Worm (Caenorhabditis elegans) whole organism, early embryonic: ENCODE results near the gene C43G2.3.

ENCODE experiments used
- B0310.2 ChIP-seq: sonication (generic microtip); optimal IDR thresholded peaks from 2 replicates; lab custom pipeline; 2016; ENCODE audit warnings: mild to moderate bottlenecking, missing genetic modification characterization, missing compliant biosample characterization
- F13C5.2 ChIP-seq: sonication (generic microtip); optimal IDR thresholded peaks from 2 replicates; lab custom pipeline; 2017; ENCODE audit warnings: mild to moderate bottlenecking, missing genetic modification characterization, inconsistent platforms, missing compliant biosample characterization
- aly-1 ChIP-seq: sonication (generic microtip); optimal IDR thresholded peaks from 2 replicates; lab custom pipeline; 2016; ENCODE audit warnings: missing genetic modification characterization, missing compliant biosample characterization
- ama-1 ChIP-seq: fragments of 150-350 bp; optimal IDR thresholded peaks from 2 replicates; lab custom pipeline; 2014
- ceh-13 ChIP-seq: fragments of 200-800 bp; sonication (Bioruptor generic); optimal IDR thresholded peaks from 2 replicates; lab custom pipeline; 2018; ENCODE audit warnings: mild to moderate bottlenecking, missing genetic modification characterization, missing compliant biosample characterization
- ceh-36 ChIP-seq: sonication (generic microtip); optimal IDR thresholded peaks from 2 replicates; lab custom pipeline; 2016; ENCODE audit warnings: missing genetic modification characterization, inconsistent platforms, missing compliant biosample characterization
- ets-7 ChIP-seq: sonication (generic microtip); optimal IDR thresholded peaks from 2 replicates; lab custom pipeline; 2016; ENCODE audit warnings: missing genotype, missing genetic modification characterization, missing compliant biosample characterization
- flt-1 ChIP-seq: fragments of 200-800 bp; sonication (Bioruptor generic); IDR thresholded peaks from 2 replicates; pipeline ENCODE4 v1.3.6; 2022; ENCODE audit warnings: missing genetic modification characterization, missing compliant biosample characterization
- hmbx-1 ChIP-seq: sonication (generic microtip); optimal IDR thresholded peaks from 2 replicates; lab custom pipeline; 2016; ENCODE audit warnings: mild to moderate bottlenecking, missing genetic modification characterization, missing compliant biosample characterization
- hmg-4 ChIP-seq: fragments of 200-800 bp; sonication (Bioruptor generic); optimal IDR thresholded peaks from 2 replicates; lab custom pipeline; 2018; ENCODE audit warnings: mild to moderate bottlenecking, missing genetic modification characterization, missing compliant biosample characterization
- hnd-1 ChIP-seq: sonication (generic microtip); optimal IDR thresholded peaks from 2 replicates; lab custom pipeline; 2016; ENCODE audit warnings: missing genetic modification characterization, missing compliant biosample characterization
- pes-1 ChIP-seq: fragments of 200-800 bp; sonication (Bioruptor generic); IDR thresholded peaks from 2 replicates; pipeline ENCODE4 v1.3.6; 2022; ENCODE audit warnings: missing genetic modification reagents, missing genetic modification characterization, missing compliant biosample characterization
- scrt-1 ChIP-seq: fragments of 200-800 bp; sonication (Bioruptor generic); IDR thresholded peaks from 2 replicates; pipeline ENCODE4 v1.3.6; 2022; ENCODE audit warnings: missing genetic modification characterization, missing compliant biosample characterization
- sea-1 ChIP-seq: fragments of 200-800 bp; sonication (Bioruptor generic); conservative IDR thresholded peaks from 2 replicates; pipeline ENCODE4 v1.3.6; 2022; ENCODE audit warnings: missing genetic modification characterization, missing compliant biosample characterization
- tbx-11 ChIP-seq: fragments of 200-800 bp; sonication (Bioruptor generic); IDR thresholded peaks from 2 replicates; pipeline ENCODE4 v1.3.6; 2022; ENCODE audit warnings: missing genetic modification characterization, missing compliant biosample characterization
- tbx-37 ChIP-seq: fragments of 200-800 bp; sonication (Bioruptor generic); conservative IDR thresholded peaks from 2 replicates; pipeline ENCODE4 v1.3.6; 2022; ENCODE audit warnings: missing genetic modification reagents, missing genetic modification characterization, missing compliant biosample characterization
- tra-4 ChIP-seq: sonication (generic microtip); optimal IDR thresholded peaks from 2 replicates; lab custom pipeline; 2017; ENCODE audit warnings: missing genetic modification characterization, missing compliant biosample characterization

Gene C43G2.3

DNA sequence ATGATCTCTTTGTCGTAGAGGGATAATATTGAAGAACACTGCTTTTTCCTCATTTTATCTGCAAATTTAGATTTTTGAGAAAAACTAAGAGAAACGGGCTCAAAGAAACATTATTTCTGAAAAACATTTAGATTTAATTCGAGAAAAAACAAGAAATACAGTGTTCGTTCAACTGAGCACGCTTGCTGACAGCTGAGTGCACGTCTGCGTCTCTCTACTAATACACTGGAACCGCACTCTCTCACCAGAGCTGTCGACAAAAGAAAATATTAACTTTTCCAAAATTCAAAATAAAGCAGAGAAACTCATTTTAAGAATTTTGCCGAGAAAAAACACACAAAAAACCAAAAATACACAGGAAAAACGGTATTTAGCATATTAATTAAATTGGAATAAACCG, 35.3 kb downstream of the C43G2.3 start, which contains the start of gene drh-1:
TSS of gene drh-1 (minus strand) at position 58 of the 400 bp plus-strand sequence.
- TF ChIP-seq hnd-1 (tag; lab: Kevin White, UChicago) = no peak
- TF ChIP-seq ama-1 (lab: Kevin White, UChicago) = no peak

DNA sequence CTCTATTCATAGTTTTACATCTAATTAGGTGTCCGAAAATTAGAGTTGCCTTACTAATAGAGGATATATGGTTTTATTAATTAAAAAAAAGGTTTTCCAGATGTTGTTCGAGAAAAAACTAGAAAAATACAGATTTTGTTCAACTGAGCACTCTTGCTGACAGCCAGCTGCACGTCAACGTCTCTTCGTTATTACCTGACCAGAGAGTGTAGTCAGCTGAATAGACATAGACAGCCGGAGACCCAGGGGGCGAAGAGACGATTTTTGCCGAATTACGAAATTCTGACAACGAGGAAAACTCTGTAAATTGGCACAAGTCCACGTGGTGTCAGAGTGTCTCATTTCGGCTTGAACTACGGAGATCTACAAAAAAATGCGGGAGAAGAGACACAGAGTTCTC, 40.6 kb downstream of the C43G2.3 start:
- TF ChIP-seq tbx-37 (no peak), F13C5.2 (tag; lab: Kevin White, UChicago) (no peak), hnd-1 (tag; lab: Kevin White, UChicago) (no peak), ceh-13 (GFP tag; lab: Kevin White, UChicago) (no peak), hmg-4 (GFP tag; lab: Kevin White, UChicago) (no peak), tbx-11 (GFP tag; lab: Robert Waterston, UW) (no peak), scrt-1 (GFP tag; lab: Robert Waterston, UW) (no peak), B0310.2 (tag; lab: Kevin White, UChicago) (no peak), flt-1 (no peak)

DNA sequence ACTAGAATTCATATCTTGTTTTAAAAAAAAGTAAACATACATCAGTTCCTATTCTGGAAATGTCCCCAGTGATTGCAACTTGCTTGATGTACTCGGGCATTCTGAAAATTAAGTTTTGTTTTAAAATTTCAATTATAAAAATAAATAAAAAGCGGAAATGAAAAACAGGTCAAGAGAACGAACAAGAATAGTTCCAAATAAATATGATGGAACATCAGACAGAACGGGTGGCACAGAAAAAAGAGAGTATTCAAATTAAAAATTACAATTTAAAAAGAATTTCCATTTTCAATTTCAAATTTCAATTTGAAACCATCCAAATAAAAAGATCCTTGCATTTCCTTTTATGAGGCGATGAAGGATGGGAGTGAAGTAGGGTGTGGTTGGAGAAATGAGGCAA, 43.2 kb downstream of the C43G2.3 start, which contains the start of gene C01B10.3:
TSS of gene C01B10.3 (minus strand) at position 101 of the 400 bp plus-strand sequence.
- TF ChIP-seq ets-7 (tag; lab: Kevin White, UChicago) (no peak), ceh-13 (GFP tag; lab: Kevin White, UChicago) (no peak), tbx-37 (no peak), aly-1 (tag; lab: Kevin White, UChicago) (no peak), tbx-11 (GFP tag; lab: Robert Waterston, UW) (no peak), ceh-36 (tag; lab: Kevin White, UChicago) (no peak), sea-1 (GFP tag; lab: Robert Waterston, UW) (no peak)

DNA sequence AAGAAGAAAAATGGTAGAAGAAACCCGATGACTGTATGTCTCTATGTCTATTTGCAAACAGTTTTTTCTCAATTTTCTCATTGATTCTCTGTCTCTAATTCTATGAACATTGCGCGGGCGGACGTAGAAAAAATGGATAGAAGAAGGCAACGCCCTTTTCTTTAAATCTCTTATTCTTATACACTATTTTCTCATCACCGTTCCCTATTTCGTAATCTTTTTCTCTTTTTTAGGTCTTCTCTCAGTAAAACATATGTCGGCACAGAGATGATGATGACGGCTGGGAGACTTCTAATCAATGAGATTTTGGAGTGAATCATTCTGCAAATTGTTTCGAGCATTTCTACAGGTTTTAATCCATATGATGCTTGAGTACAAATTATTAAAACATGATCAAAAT, 44.1 kb downstream of the C43G2.3 start:
- TF ChIP-seq scrt-1 (GFP tag; lab: Robert Waterston, UW) (no peak), tra-4 (tag; lab: Kevin White, UChicago) (no peak), B0310.2 (tag; lab: Kevin White, UChicago) (no peak), hmg-4 (GFP tag; lab: Kevin White, UChicago) (no peak), sea-1 (GFP tag; lab: Robert Waterston, UW) (no peak), flt-1 (no peak), F13C5.2 (tag; lab: Kevin White, UChicago) (no peak), ama-1 (lab: Kevin White, UChicago) (no peak), pes-1 (GFP tag; lab: Robert Waterston, UW) (no peak), tbx-11 (GFP tag; lab: Robert Waterston, UW) (no peak), aly-1 (tag; lab: Kevin White, UChicago) (no peak), ceh-13 (GFP tag; lab: Kevin White, UChicago) (no peak), ceh-36 (tag; lab: Kevin White, UChicago) (no peak), hmbx-1 (tag; lab: Kevin White, UChicago) (no peak), ets-7 (tag; lab: Kevin White, UChicago) (no peak), hnd-1 (tag; lab: Kevin White, UChicago) (no peak), tbx-37 (no peak)

DNA sequence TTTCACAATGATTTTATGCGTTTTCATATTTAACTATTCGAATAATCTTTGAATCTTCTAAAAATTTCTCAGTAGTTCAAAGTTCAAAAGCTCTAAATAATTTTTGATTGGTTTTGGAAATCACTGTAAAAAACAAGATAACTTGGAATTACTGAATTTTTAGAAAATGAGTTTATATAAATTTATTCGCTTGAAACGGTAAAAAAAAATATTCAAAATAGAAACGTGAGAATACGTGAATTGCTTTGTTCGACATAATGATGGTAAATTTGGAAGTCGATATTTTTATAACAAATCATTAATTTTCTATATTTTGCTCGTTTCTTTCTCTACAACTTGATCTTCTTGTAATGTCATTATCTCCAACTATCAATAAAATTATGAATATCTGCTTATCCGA, 45.4 kb downstream of the C43G2.3 start, which contains the start of gene C01B10.44:
TSS of gene C01B10.44 (plus strand) at position 301 of the 400 bp plus-strand sequence.
- TF ChIP-seq aly-1 (tag; lab: Kevin White, UChicago) (no peak), tbx-11 (GFP tag; lab: Robert Waterston, UW) (no peak), ets-7 (tag; lab: Kevin White, UChicago) (no peak), flt-1 (no peak), hmg-4 (GFP tag; lab: Kevin White, UChicago) (no peak), ceh-13 (GFP tag; lab: Kevin White, UChicago) (no peak), ceh-36 (tag; lab: Kevin White, UChicago) (no peak)

DNA sequence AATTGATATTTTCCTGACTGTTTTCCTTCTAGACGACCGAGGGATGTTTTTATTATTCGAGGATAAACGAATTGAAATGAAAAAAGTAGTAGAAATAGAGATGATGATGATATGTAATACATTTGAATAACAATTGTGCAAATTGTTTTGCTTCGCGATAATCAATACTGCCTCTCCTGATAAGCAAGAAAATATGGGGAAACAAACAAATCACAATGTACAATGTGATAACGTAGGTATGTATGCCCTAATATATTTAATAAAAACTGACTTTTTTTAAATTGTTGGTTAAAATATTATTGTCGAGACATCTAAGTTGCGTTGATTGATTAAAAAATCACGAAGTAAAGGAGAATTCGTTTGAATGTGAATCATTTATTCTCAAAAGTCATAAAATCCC, 49.8 kb downstream of the C43G2.3 start, which contains the start of gene cest-5.2:
TSS of gene cest-5.2 (minus strand) at position 128 of the 400 bp plus-strand sequence.
- TF ChIP-seq aly-1 (tag; lab: Kevin White, UChicago) = no peak
- TF ChIP-seq flt-1 = no peak
- TF ChIP-seq scrt-1 (GFP tag; lab: Robert Waterston, UW) = no peak
- no peak for TF ChIP-seq tra-4 (tag; lab: Kevin White, UChicago)
- no peak for TF ChIP-seq B0310.2 (tag; lab: Kevin White, UChicago)
- TF ChIP-seq pes-1 (GFP tag; lab: Robert Waterston, UW) = no peak
